Fruit fly (Drosophila melanogaster) whole organism, embryonic: ENCODE data around the gene Reepl1.

Experiments used
- Asciz ChIP-seq: fragments of 200-800 bp; sonication (Bioruptor generic); optimal IDR thresholded peaks from 2 replicates; lab custom pipeline; 2017; ENCODE audit warnings: missing biosample characterization, mild to moderate bottlenecking, missing genetic modification characterization, missing genetic modification reagents
- Bdp1 ChIP-seq: fragments of 200-800 bp; sonication (Bioruptor generic); optimal IDR thresholded peaks from 3 replicates; lab custom pipeline; 2016; ENCODE audit warnings: missing biosample characterization, missing genetic modification characterization
- CG10209 ChIP-seq: fragments of 200-800 bp; sonication (Bioruptor generic); optimal IDR thresholded peaks from 3 replicates; lab custom pipeline; 2017; ENCODE audit warnings: missing biosample characterization, mild to moderate bottlenecking, missing genetic modification characterization, missing genetic modification reagents
- CG10274 ChIP-seq: fragments of 200-800 bp; sonication (Bioruptor generic); optimal IDR thresholded peaks from 3 replicates; lab custom pipeline; 2017; ENCODE audit warnings: missing biosample characterization, mild to moderate bottlenecking, missing genetic modification characterization
- CG11504 ChIP-seq: fragments of 200-800 bp; sonication (Bioruptor generic); optimal IDR thresholded peaks from 3 replicates; lab custom pipeline; 2019; ENCODE audit warnings: missing biosample characterization, mild to moderate bottlenecking, missing genetic modification characterization, moderate library complexity
- CG11723 ChIP-seq: fragments of 200-800 bp; sonication (Bioruptor generic); optimal IDR thresholded peaks from 2 replicates; lab custom pipeline; 2017; ENCODE audit warnings: missing biosample characterization, mild to moderate bottlenecking, missing genetic modification characterization
- CG12236 ChIP-seq: fragments of 200-800 bp; sonication (Bioruptor generic); optimal IDR thresholded peaks from 2 replicates; lab custom pipeline; 2016; ENCODE audit warnings: missing biosample characterization, missing genetic modification characterization
- CG12299 ChIP-seq: fragments of 200-800 bp; sonication (Bioruptor generic); optimal IDR thresholded peaks from 2 replicates; lab custom pipeline; 2018; ENCODE audit warnings: missing biosample characterization, mild to moderate bottlenecking, missing genetic modification characterization
- CG12659 ChIP-seq: fragments of 200-800 bp; sonication (Bioruptor generic); optimal IDR thresholded peaks from 3 replicates; lab custom pipeline; 2017; ENCODE audit warnings: mild to moderate bottlenecking, missing biosample characterization, missing genetic modification reagents, missing genetic modification characterization
- CG13123 ChIP-seq: fragments of 200-800 bp; sonication (Bioruptor generic); optimal IDR thresholded peaks from 2 replicates; lab custom pipeline; 2016; ENCODE audit warnings: missing biosample characterization, missing genetic modification characterization
- CG15601 ChIP-seq: fragments of 200-800 bp; sonication (Bioruptor generic); optimal IDR thresholded peaks from 3 replicates; lab custom pipeline; 2019; ENCODE audit warnings: missing biosample characterization, mild to moderate bottlenecking, missing genetic modification characterization, moderate library complexity
- CG1602 ChIP-seq: fragments of 200-800 bp; sonication (Bioruptor generic); optimal IDR thresholded peaks from 3 replicates; lab custom pipeline; 2016; ENCODE audit warnings: missing biosample characterization, missing genetic modification characterization
- CG1647 ChIP-seq: fragments of 200-800 bp; sonication (Bioruptor generic); optimal IDR thresholded peaks from 3 replicates; lab custom pipeline; 2016; ENCODE audit warnings: missing biosample characterization, missing genetic modification characterization
- CG1832 ChIP-seq: fragments of 200-800 bp; sonication (Bioruptor generic); optimal IDR thresholded peaks from 2 replicates; lab custom pipeline; 2017; ENCODE audit warnings: missing biosample characterization, mild to moderate bottlenecking, missing genetic modification characterization, inconsistent platforms
- CG2712 ChIP-seq: fragments of 200-800 bp; optimal IDR thresholded peaks from 3 replicates; lab custom pipeline; 2019; ENCODE audit warnings: missing biosample characterization, mild to moderate bottlenecking, missing genetic modification characterization, moderate library complexity
- CG32772 ChIP-seq: fragments of 200-800 bp; sonication (Bioruptor generic); IDR thresholded peaks from 2 replicates; pipeline ENCODE4 v1.3.6; 2022; ENCODE audit warnings: missing biosample characterization, missing genetic modification characterization
- CG33557 ChIP-seq: fragments of 200-800 bp; sonication (Bioruptor generic); optimal IDR thresholded peaks from 2 replicates; lab custom pipeline; 2019; ENCODE audit warnings: missing biosample characterization, mild to moderate bottlenecking, missing genetic modification characterization, moderate library complexity
- CG34376 ChIP-seq: fragments of 200-800 bp; sonication (Bioruptor generic); optimal IDR thresholded peaks from 2 replicates; lab custom pipeline; 2018; ENCODE audit warnings: missing biosample characterization, mild to moderate bottlenecking, missing genetic modification characterization
- CG3726 ChIP-seq: fragments of 200-800 bp; sonication (Bioruptor generic); IDR thresholded peaks from 3 replicates; pipeline ENCODE4, ENCODE4 v1.3.6; 2022; ENCODE audit warnings: missing biosample characterization, missing genetic modification characterization
- CG42726 ChIP-seq: fragments of 200-800 bp; sonication (Bioruptor generic); IDR thresholded peaks from 2 replicates; pipeline ENCODE4 v1.3.6; 2022; ENCODE audit warnings: missing biosample characterization, missing genetic modification characterization; ENCODE audit not compliant: partially characterized antibody
- CG43689 ChIP-seq: fragments of 200-800 bp; sonication (Bioruptor generic); IDR thresholded peaks from 2 replicates; pipeline ENCODE4 v1.3.6; 2022; ENCODE audit warnings: missing biosample characterization, missing genetic modification characterization
- CG7556 ChIP-seq: fragments of 200-800 bp; sonication (Bioruptor generic); optimal IDR thresholded peaks from 2 replicates; lab custom pipeline; 2017; ENCODE audit warnings: missing biosample characterization, mild to moderate bottlenecking, missing genetic modification characterization
- CG8281 ChIP-seq: fragments of 200-800 bp; sonication (Bioruptor generic); optimal IDR thresholded peaks from 2 replicates; lab custom pipeline; 2018; ENCODE audit warnings: missing biosample characterization, mild to moderate bottlenecking, missing genetic modification characterization, moderate library complexity
- H15 ChIP-seq: fragments of 200-800 bp; sonication (Bioruptor generic); IDR thresholded peaks from 3 replicates; pipeline ENCODE4 v1.3.6; 2022; ENCODE audit warnings: missing biosample characterization, missing genetic modification characterization
- HmgD ChIP-seq: fragments of 200-800 bp; sonication (Bioruptor generic); optimal IDR thresholded peaks from 3 replicates; lab custom pipeline; 2016; ENCODE audit warnings: missing biosample characterization, missing genetic modification characterization
- MESR4 ChIP-seq: fragments of 200-800 bp; sonication (Bioruptor generic); optimal IDR thresholded peaks from 2 replicates; lab custom pipeline; 2018; ENCODE audit warnings: missing biosample characterization, mild to moderate bottlenecking, missing genetic modification characterization, moderate library complexity
- Six4 ChIP-seq: fragments of 200-800 bp; sonication (Bioruptor generic); optimal IDR thresholded peaks from 2 replicates; lab custom pipeline; 2016; ENCODE audit warnings: missing biosample characterization, missing genetic modification characterization
- Stat92E ChIP-seq, 3 experiments: fragments of >200 bp in 2 of 3; fragments of 200-800 bp in 1 of 3; sonication (Bioruptor generic) in 1 of 3; optimal IDR thresholded peaks; 2 replicates each; lab custom pipeline; 2017 to 2019; ENCODE audit warnings: missing biosample characterization in 3 of 3, missing genetic modification characterization in 3 of 3, mild to moderate bottlenecking in 1 of 3, moderate library complexity in 1 of 3
- Trl ChIP-seq, 3 experiments: fragments of >200 bp in 2 of 3; fragments of 200-800 bp in 1 of 3; sonication (Bioruptor generic) in 1 of 3; optimal IDR thresholded peaks; 2 replicates in 1 of 3; 3 replicates in 2 of 3; lab custom pipeline; 2016 to 2017; ENCODE audit warnings: missing biosample characterization in 1 of 3, missing genetic modification characterization in 1 of 3
- az2 ChIP-seq: fragments of 200-800 bp; sonication (Bioruptor generic); optimal IDR thresholded peaks from 3 replicates; lab custom pipeline; 2016; ENCODE audit warnings: missing biosample characterization, missing genetic modification characterization
- cad ChIP-seq: fragments of >200 bp; optimal IDR thresholded peaks from 2 replicates; lab custom pipeline; 2017; ENCODE audit warnings: missing biosample characterization, missing genetic modification characterization
- cg ChIP-seq: fragments of 200-800 bp; sonication (Bioruptor generic); optimal IDR thresholded peaks from 3 replicates; lab custom pipeline; 2019; ENCODE audit warnings: missing biosample characterization, mild to moderate bottlenecking, missing genetic modification characterization, moderate library complexity
- da ChIP-seq: fragments of 200-800 bp; sonication (Bioruptor generic); optimal IDR thresholded peaks from 2 replicates; lab custom pipeline; 2016; ENCODE audit warnings: missing biosample characterization, missing genetic modification characterization
- dimm ChIP-seq: fragments of 200-800 bp; sonication (Bioruptor generic); IDR thresholded peaks from 2 replicates; pipeline ENCODE4 v1.3.6; 2022; ENCODE audit warnings: missing biosample characterization, missing genetic modification characterization
- disco-r ChIP-seq: fragments of 200-800 bp; sonication (Bioruptor generic); optimal IDR thresholded peaks from 2 replicates; lab custom pipeline; 2016; ENCODE audit warnings: missing biosample characterization, missing genetic modification characterization
- fd102C ChIP-seq: fragments of 200-800 bp; sonication (Bioruptor generic); optimal IDR thresholded peaks from 2 replicates; lab custom pipeline; 2018; ENCODE audit warnings: missing biosample characterization, mild to moderate bottlenecking, missing genetic modification characterization, moderate library complexity
- gsb-n ChIP-seq: fragments of 200-800 bp; sonication (Bioruptor generic); optimal IDR thresholded peaks from 3 replicates; lab custom pipeline; 2018; ENCODE audit warnings: missing biosample characterization, mild to moderate bottlenecking, missing genetic modification characterization
- gt ChIP-seq: fragments of 200-800 bp; sonication (Bioruptor generic); IDR thresholded peaks from 2 replicates; pipeline ENCODE4 v1.3.6; 2022; ENCODE audit warnings: missing biosample characterization, missing genetic modification characterization
- lola ChIP-seq, 3 experiments: fragments of >200 bp in 2 of 3; fragments of 200-800 bp in 1 of 3; sonication (Bioruptor generic) in 1 of 3; optimal IDR thresholded peaks; 2 replicates each; lab custom pipeline; 2017 to 2019; ENCODE audit warnings: missing biosample characterization in 3 of 3, missing genetic modification characterization in 3 of 3, mild to moderate bottlenecking in 1 of 3, moderate library complexity in 1 of 3
- lov ChIP-seq, 2 experiments: fragments of 200-800 bp in 1 of 2; fragments of >200 bp in 1 of 2; sonication (Bioruptor generic) in 1 of 2; IDR thresholded peaks in 1 of 2; optimal IDR thresholded peaks in 1 of 2; 2 replicates in 1 of 2; 3 replicates in 1 of 2; pipeline versions ENCODE4 v1.3.6 to Lab custom; 2017 to 2022; ENCODE audit warnings: missing biosample characterization in 1 of 2, missing genetic modification characterization in 1 of 2
- nerfin-1 ChIP-seq: fragments of 200-800 bp; sonication (Bioruptor generic); optimal IDR thresholded peaks from 3 replicates; lab custom pipeline; 2019; ENCODE audit warnings: missing biosample characterization, mild to moderate bottlenecking, missing genetic modification characterization, moderate library complexity
- odd ChIP-seq: fragments of 200-800 bp; sonication (Bioruptor generic); optimal IDR thresholded peaks from 2 replicates; lab custom pipeline; 2017; ENCODE audit warnings: missing biosample characterization, mild to moderate bottlenecking, missing genetic modification characterization
- pros ChIP-seq: fragments of 200-800 bp; sonication (Bioruptor generic); optimal IDR thresholded peaks from 3 replicates; lab custom pipeline; 2019; ENCODE audit warnings: missing biosample characterization, mild to moderate bottlenecking, missing genetic modification characterization, moderate library complexity
- shn ChIP-seq: fragments of 200-800 bp; sonication (Bioruptor generic); optimal IDR thresholded peaks from 3 replicates; lab custom pipeline; 2016; ENCODE audit warnings: missing biosample characterization, missing genetic modification characterization
- sr ChIP-seq: fragments of 200-800 bp; sonication (Bioruptor generic); IDR thresholded peaks from 3 replicates; pipeline ENCODE4 v1.3.6; 2022; ENCODE audit warnings: missing biosample characterization, missing genetic modification characterization
- vvl ChIP-seq: fragments of 200-800 bp; sonication (Bioruptor generic); IDR thresholded peaks from 2 replicates; pipeline ENCODE4 v1.3.6; 2022; ENCODE audit warnings: missing biosample characterization, missing genetic modification characterization
- zfh1 ChIP-seq: fragments of 200-800 bp; sonication (Bioruptor generic); IDR thresholded peaks from 3 replicates; pipeline ENCODE4 v1.3.6; 2022; ENCODE audit warnings: missing biosample characterization, missing genetic modification characterization

Reepl1 gene

DNA sequence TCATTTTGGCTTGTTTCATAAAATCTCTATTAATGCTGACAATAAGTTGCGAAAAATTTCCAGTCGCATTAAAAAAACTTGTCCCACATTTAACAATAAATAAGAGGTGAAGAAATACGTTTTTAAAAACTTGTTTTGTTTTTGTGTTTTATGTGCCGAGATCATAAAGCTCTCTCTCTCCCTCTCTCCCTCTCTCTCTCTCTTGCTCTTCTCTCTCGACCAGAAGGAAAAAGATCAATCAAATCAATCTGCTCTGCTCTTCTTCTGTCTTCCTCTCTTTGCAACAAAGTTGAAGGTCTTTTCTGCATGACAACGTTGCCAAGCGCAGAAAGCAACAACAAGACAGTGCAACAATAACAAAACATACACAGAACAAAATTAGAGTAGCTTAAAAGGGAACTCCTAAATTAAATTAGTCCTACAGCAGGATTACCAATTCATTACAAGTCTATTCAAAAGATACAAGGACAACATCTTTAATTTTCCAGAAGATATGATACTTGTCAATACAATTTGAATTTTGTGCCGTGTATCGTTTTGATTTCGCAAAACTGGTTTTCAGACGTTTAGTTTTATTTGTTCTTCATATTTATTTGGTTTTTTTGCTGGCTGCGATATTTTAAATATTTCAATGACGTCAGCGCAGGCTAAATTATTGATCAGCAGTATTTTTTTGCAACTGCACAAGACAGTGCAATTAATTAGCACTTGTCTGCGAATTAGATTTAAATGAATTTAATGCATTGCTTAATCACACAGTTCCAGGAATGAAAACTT is 50.3 kb downstream of the Reepl1 start (continued):
- no peak for TF ChIP-seq lov (optimal IDR thresholded peaks at IDR 0.05; lab: Kevin White, UChicago)
- no peak for TF ChIP-seq lov (GFP tag; IDR thresholded peaks at IDR 0.05; lab: Robert Waterston, UW)
- no peak for TF ChIP-seq Stat92E (GFP tag; optimal IDR thresholded peaks at IDR 0.05; lab: Kevin White, UChicago)
- peak; percentile 78 to 93 for TF ChIP-seq Trl (optimal IDR thresholded peaks at IDR 0.05; lab: Kevin White, UChicago)
- TF ChIP-seq Trl (GFP tag; optimal IDR thresholded peaks at IDR 0.05; lab: Kevin White, UChicago): peak; percentile 23
- TF ChIP-seq CG1647: peak; percentile 48
- no peak for TF ChIP-seq CG11723 (GFP tag; lab: Kevin White, UChicago)
- TF ChIP-seq CG11504 (tag; lab: Kevin White, UChicago): peak; percentile 75
- peak; percentile 12 for TF ChIP-seq CG10274 (GFP tag; lab: Kevin White, UChicago)
- peak; percentile 74 for TF ChIP-seq CG12659 (GFP tag; lab: Kevin White, UChicago)
- no peak for TF ChIP-seq MESR4 (GFP tag; lab: Kevin White, UChicago)
- peak; percentile 82 for TF ChIP-seq vvl (GFP tag; lab: Robert Waterston, UW)
- TF ChIP-seq zfh1 (GFP tag; lab: Robert Waterston, UW): peak; percentile 62; the same call in 1 of the 3 replicates
- peak; percentile 58 for TF ChIP-seq CG13123 (GFP tag; lab: Kevin White, UChicago)
- TF ChIP-seq CG10209 (GFP tag; lab: Kevin White, UChicago): peak; percentile 71
- TF ChIP-seq cg (GFP tag; lab: Kevin White, UChicago): no peak
- no peak for TF ChIP-seq sr (GFP tag; lab: Robert Waterston, UW)
- TF ChIP-seq CG33557: no peak
- peak; percentile 49 for TF ChIP-seq CG12236 (GFP tag; lab: Kevin White, UChicago)
- no peak for TF ChIP-seq cad (GFP tag; lab: Kevin White, UChicago)
- peak; percentile 44 for TF ChIP-seq Asciz (GFP tag; lab: Kevin White, UChicago)
- peak; percentile 51 for TF ChIP-seq odd
- TF ChIP-seq CG32772: peak; percentile 61
- TF ChIP-seq CG12299: peak; percentile 45
- peak; percentile 28 for TF ChIP-seq Bdp1
- TF ChIP-seq da (GFP tag; lab: Kevin White, UChicago): no peak
- TF ChIP-seq shn (GFP tag; lab: Kevin White, UChicago): peak; percentile 61
- no peak for TF ChIP-seq pros (GFP tag; lab: Kevin White, UChicago)
- TF ChIP-seq gt (GFP tag; lab: Robert Waterston, UW): no peak
- TF ChIP-seq CG15601 (tag; lab: Kevin White, UChicago): no peak
- TF ChIP-seq gsb-n (tag; lab: Kevin White, UChicago): no peak
- TF ChIP-seq CG34376 (GFP tag; lab: Kevin White, UChicago): peak; percentile 21
- TF ChIP-seq CG1602 (GFP tag; lab: Kevin White, UChicago): peak; percentile 46
- TF ChIP-seq nerfin-1 (tag; lab: Kevin White, UChicago): no peak
- TF ChIP-seq dimm: no peak
- peak; percentile 60 for TF ChIP-seq CG2712 (tag; lab: Kevin White, UChicago)
- TF ChIP-seq CG43689 (GFP tag; lab: Robert Waterston, UW): peak; percentile 59; the same call in 1 of the 2 replicates
- TF ChIP-seq fd102C (GFP tag; lab: Kevin White, UChicago): no peak
- peak; percentile 63 for TF ChIP-seq CG7556 (GFP tag; lab: Kevin White, UChicago)
- no peak for TF ChIP-seq CG3726 (GFP tag; lab: Robert Waterston, UW)
- TF ChIP-seq CG42726: no peak
- TF ChIP-seq HmgD (GFP tag; lab: Kevin White, UChicago): peak; percentile 6
- peak; percentile 26 for TF ChIP-seq CG8281
- TF ChIP-seq az2 (GFP tag; lab: Kevin White, UChicago): peak; percentile 58
- TF ChIP-seq CG1832: no peak
- no peak for TF ChIP-seq lola (GFP tag; optimal IDR thresholded peaks at IDR 0.05; lab: Kevin White, UChicago)
- peak; percentile 19 for TF ChIP-seq disco-r (GFP tag; lab: Kevin White, UChicago)
- TF ChIP-seq Six4 (GFP tag; lab: Kevin White, UChicago): peak; percentile 63
- TF ChIP-seq H15 (GFP tag; lab: Robert Waterston, UW): peak; percentile 74; the same call in 2 of the 3 replicates
